Worm (Caenorhabditis elegans): Measurements from ENCODE around the gene F41E6.1.

Gene F41E6.1

DNA sequence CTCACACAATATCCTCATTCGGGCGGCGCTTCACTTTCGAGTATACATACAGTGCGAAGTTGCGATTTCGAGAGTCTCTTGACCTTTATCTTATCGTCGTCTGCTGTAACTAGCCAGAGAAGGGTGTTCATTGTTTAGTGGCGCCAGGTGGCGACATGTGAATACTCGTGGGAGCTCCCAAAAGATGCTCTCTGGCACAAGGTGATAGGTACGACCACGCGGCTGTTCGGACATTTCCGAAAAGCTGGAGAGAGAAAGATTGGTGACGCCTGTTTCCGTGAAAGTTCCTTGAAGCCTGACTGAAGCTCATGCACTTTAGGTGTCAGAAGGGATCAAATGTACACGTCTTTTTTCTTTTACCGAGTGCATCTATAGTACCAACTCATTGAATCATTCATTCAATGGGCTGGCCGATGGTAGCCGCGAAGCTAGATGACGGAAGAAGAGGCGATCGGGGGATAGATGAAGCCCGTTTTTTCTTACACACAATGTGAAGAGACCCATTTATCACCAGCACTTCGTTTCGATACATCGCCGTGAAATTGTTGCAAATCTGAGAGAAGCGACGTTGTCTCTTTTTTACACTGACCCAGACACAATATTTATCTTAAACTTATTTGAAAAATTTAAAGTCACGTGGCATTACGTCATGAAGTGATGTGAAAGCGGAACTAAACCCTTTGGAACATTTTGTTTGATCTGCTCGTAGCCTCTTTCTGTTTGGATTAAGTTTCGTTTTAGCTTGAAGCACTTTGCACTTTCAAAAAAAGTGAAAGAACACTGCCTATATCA is 45.0 kb downstream of the F41E6.1 start:
- TF ChIP-seq zip-8 (tag; optimal IDR thresholded peaks at IDR 0.05) (no peak), unc-120 (tag; optimal IDR thresholded peaks at IDR 0.05; ENCODE audit: poor library complexity, severe bottlenecking) (peak; percentile 76), unc-62 (GFP tag; optimal IDR thresholded peaks at IDR 0.05) (peak; percentile 22), hlh-1 (tag; optimal IDR thresholded peaks at IDR 0.05) (peak; percentile 89)

DNA sequence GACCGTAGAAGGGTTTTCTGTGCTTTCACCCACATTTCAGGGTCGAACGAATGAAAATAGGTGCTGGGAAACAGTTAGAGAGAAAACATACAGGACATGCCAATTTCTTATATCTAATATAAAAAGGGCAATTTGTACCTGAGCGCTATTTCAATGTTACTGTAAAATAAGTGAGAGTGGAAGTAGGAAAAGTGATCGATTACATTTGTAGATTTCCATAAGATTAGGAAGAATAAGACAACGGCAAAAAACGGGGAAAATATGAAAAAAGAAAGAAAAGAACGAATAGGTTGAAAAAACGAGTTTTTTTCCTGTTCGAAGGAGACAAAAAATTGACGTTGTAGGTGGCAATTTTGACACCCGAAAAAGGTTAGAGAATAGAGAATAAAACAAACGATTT is 45.8 kb downstream of the F41E6.1 start:
- TF ChIP-seq nhr-12 (tag; optimal IDR thresholded peaks at IDR 0.05) (no peak), blmp-1 (tag; optimal IDR thresholded peaks at IDR 0.05) (peak; percentile 50)

ce11 chrV:8670759-8671158 is 48.3 kb downstream of the F41E6.1 start:
- TF ChIP-seq ces-1 (GFP tag; optimal IDR thresholded peaks at IDR 0.05) (no peak), elt-1 (tag; optimal IDR thresholded peaks at IDR 0.05; ENCODE audit: borderline replicate concordance, insufficient read depth) (no peak), cnd-1 (tag; optimal IDR thresholded peaks at IDR 0.05) (no peak), nhr-2 (tag; optimal IDR thresholded peaks at IDR 0.05) (no peak), sptf-1 (tag; optimal IDR thresholded peaks at IDR 0.05) (no peak), unc-120 (tag; optimal IDR thresholded peaks at IDR 0.05; ENCODE audit: poor library complexity, severe bottlenecking) (no peak), unc-62 (GFP tag; optimal IDR thresholded peaks at IDR 0.05) (no peak), pha-4 (tag; optimal IDR thresholded peaks at IDR 0.05) (no peak), ham-2 (GFP tag; optimal IDR thresholded peaks at IDR 0.05) (no peak), nhr-76 (tag; optimal IDR thresholded peaks at IDR 0.05) (no peak), sem-2 (GFP tag; optimal IDR thresholded peaks at IDR 0.05) (no peak)

DNA sequence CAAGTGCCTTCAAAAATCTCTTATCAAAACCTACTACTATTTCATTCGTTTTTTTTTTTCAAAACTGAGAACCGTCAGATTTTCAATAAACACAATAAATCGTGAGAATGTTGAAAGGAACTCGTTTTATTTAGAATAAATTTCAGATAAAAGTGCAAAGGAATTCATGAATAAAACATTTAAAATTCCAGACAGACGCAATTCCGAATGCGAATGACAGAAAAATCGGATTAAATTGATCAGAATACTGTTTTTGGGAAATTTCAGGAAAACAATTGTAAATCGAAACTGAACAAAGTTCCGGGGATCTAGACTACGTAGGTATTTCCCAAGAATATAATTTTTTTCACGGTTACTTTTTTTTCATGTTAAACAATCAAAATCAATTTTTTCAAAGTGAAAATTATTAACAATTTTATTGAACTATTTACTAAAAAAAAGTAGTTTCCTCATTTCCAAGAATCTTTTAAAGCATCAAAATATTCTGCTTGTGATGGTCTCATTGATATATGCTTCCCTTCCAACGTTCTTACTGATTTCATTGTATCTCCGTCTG is 49.2 kb downstream of the F41E6.1 start:
- no peak for TF ChIP-seq elt-1 (tag; optimal IDR thresholded peaks at IDR 0.05; ENCODE audit: borderline replicate concordance, insufficient read depth)
- no peak for TF ChIP-seq elt-3 (tag; optimal IDR thresholded peaks at IDR 0.05)
- no peak for TF ChIP-seq cnd-1 (tag; optimal IDR thresholded peaks at IDR 0.05)
- no peak for TF ChIP-seq ces-1 (GFP tag; optimal IDR thresholded peaks at IDR 0.05)
- TF ChIP-seq nhr-76 (tag; optimal IDR thresholded peaks at IDR 0.05) = no peak
- TF ChIP-seq lin-32 (GFP tag; optimal IDR thresholded peaks at IDR 0.05) = no peak
- TF ChIP-seq ham-2 (GFP tag; optimal IDR thresholded peaks at IDR 0.05) = no peak
- TF ChIP-seq bed-3 (GFP tag; optimal IDR thresholded peaks at IDR 0.05) = no peak

Measured in whole organism, mixed stage, embryonic.